Worm (Caenorhabditis elegans) whole organism, L4 larva: ENCODE results near the gene F35G12.7.

Experiments used
- D1046.2 ChIP-seq: fragments of 200-800 bp; sonication (Bioruptor generic); IDR thresholded peaks from 2 replicates; pipeline ENCODE4 v1.3.6; 2022; ENCODE audit warnings: missing genetic modification characterization, missing compliant biosample characterization
- F10B5.3 ChIP-seq: sonication (generic microtip); optimal IDR thresholded peaks from 2 replicates; lab custom pipeline; 2016; ENCODE audit warnings: mild to moderate bottlenecking, missing genetic modification characterization, missing compliant biosample characterization
- F44E2.7 ChIP-seq: fragments of 200-800 bp; sonication (Bioruptor generic); IDR thresholded peaks from 2 replicates; pipeline ENCODE4 v2.1.2; 2022; ENCODE audit warnings: missing genetic modification characterization, missing compliant biosample characterization
- F49E8.2 ChIP-seq: sonication (generic microtip); optimal IDR thresholded peaks from 2 replicates; lab custom pipeline; 2016; ENCODE audit warnings: missing compliant biosample characterization, mild to moderate bottlenecking, missing genetic modification characterization, borderline replicate concordance
- T20F7.1 ChIP-seq: fragments of 200-800 bp; sonication (Bioruptor generic); optimal IDR thresholded peaks from 2 replicates; lab custom pipeline; 2018; ENCODE audit warnings: mild to moderate bottlenecking, missing genetic modification characterization, missing compliant biosample characterization
- Y48G9A.11 ChIP-seq: fragments of 200-800 bp; sonication (Bioruptor generic); IDR thresholded peaks from 2 replicates; pipeline ENCODE4 v1.3.6; 2022; ENCODE audit warnings: missing genetic modification reagents, missing genetic modification characterization, missing compliant biosample characterization
- Y5F2A.4 ChIP-seq: fragments of 200-800 bp; sonication (Bioruptor generic); optimal IDR thresholded peaks from 2 replicates; lab custom pipeline; 2018; ENCODE audit warnings: mild to moderate bottlenecking, missing genetic modification characterization, missing compliant biosample characterization
- arid-1 ChIP-seq: fragments of 200-800 bp; sonication (Bioruptor generic); conservative IDR thresholded peaks from 2 replicates; pipeline ENCODE4 v1.3.6; 2022; ENCODE audit warnings: missing genetic modification reagents, missing genetic modification characterization, missing compliant biosample characterization
- ceh-28 ChIP-seq: fragments of 150-350 bp; optimal IDR thresholded peaks from 2 replicates; lab custom pipeline; 2014; ENCODE audit warnings: missing biosample characterization, missing genetic modification reagents, missing genetic modification characterization
- ceh-62 ChIP-seq: sonication (generic microtip); optimal IDR thresholded peaks from 2 replicates; lab custom pipeline; 2017; ENCODE audit warnings: missing biosample characterization, missing genetic modification characterization
- ces-1 ChIP-seq: fragments of 150-350 bp; sonication (generic microtip); optimal IDR thresholded peaks from 4 replicates; lab custom pipeline; 2014; ENCODE audit warnings: missing biosample characterization, missing genetic modification reagents, missing genetic modification characterization
- ctbp-1 ChIP-seq: fragments of 200-800 bp; sonication (Bioruptor generic); IDR thresholded peaks from 2 replicates; pipeline ENCODE4 v1.3.6; 2022; ENCODE audit warnings: missing genetic modification reagents, missing genetic modification characterization, missing compliant biosample characterization
- daf-12 ChIP-seq: fragments of 150-350 bp; optimal IDR thresholded peaks from 2 replicates; lab custom pipeline; 2014; ENCODE audit warnings: missing biosample characterization, missing genetic modification reagents, missing genetic modification characterization
- daf-8 ChIP-seq: fragments of 200-800 bp; sonication (Bioruptor generic); IDR thresholded peaks from 2 replicates; pipeline ENCODE4 v1.3.6; 2022; ENCODE audit warnings: missing genetic modification characterization, missing compliant biosample characterization
- dmd-6 ChIP-seq: fragments of 200-800 bp; sonication (Bioruptor generic); IDR thresholded peaks from 2 replicates; pipeline ENCODE4 v1.3.6; 2022; ENCODE audit warnings: missing genetic modification reagents, missing genetic modification characterization, missing compliant biosample characterization
- dmd-9 ChIP-seq: fragments of 200-800 bp; sonication (Bioruptor generic); IDR thresholded peaks from 2 replicates; pipeline ENCODE4 v1.3.6; 2022; ENCODE audit warnings: missing genetic modification reagents, missing genetic modification characterization, missing compliant biosample characterization
- egl-27 ChIP-seq: sonication (generic microtip); optimal IDR thresholded peaks from 3 replicates; lab custom pipeline; 2017; ENCODE audit warnings: missing biosample characterization, missing genetic modification reagents, missing genetic modification characterization
- egl-43 ChIP-seq: fragments of 200-800 bp; sonication (Bioruptor generic); IDR thresholded peaks from 2 replicates; pipeline ENCODE4 v1.3.6; 2022; ENCODE audit warnings: missing genetic modification reagents, missing genetic modification characterization, missing compliant biosample characterization
- fkh-10 ChIP-seq: fragments of 150-350 bp; optimal IDR thresholded peaks from 2 replicates; lab custom pipeline; 2014; ENCODE audit warnings: missing biosample characterization, missing genetic modification reagents, missing genetic modification characterization
- fos-1 ChIP-seq: fragments of 150-350 bp; optimal IDR thresholded peaks from 2 replicates; lab custom pipeline; 2014; ENCODE audit warnings: missing biosample characterization, missing genetic modification characterization
- hlh-11 ChIP-seq: fragments of 200-800 bp; sonication (Bioruptor generic); optimal IDR thresholded peaks from 2 replicates; lab custom pipeline; 2018; ENCODE audit warnings: mild to moderate bottlenecking, missing genetic modification characterization, missing compliant biosample characterization
- hlh-30 ChIP-seq: sonication (generic microtip); optimal IDR thresholded peaks from 2 replicates; lab custom pipeline; 2017; ENCODE audit warnings: antibody characterized with exemption, mild to moderate bottlenecking, missing genetic modification characterization, missing compliant biosample characterization; ENCODE audit not compliant: insufficient read depth
- jun-1 ChIP-seq: fragments of 150-350 bp; optimal IDR thresholded peaks from 2 replicates; lab custom pipeline; 2014; ENCODE audit warnings: missing biosample characterization, missing genetic modification reagents, missing genetic modification characterization
- lim-7 ChIP-seq: fragments of 200-800 bp; sonication (Bioruptor generic); IDR thresholded peaks from 2 replicates; pipeline ENCODE4 v1.3.6; 2022; ENCODE audit warnings: missing genetic modification characterization, missing compliant biosample characterization
- lin-1 ChIP-seq: fragments of 200-800 bp; sonication (Bioruptor generic); IDR thresholded peaks from 2 replicates; pipeline ENCODE4 v1.3.6; 2022; ENCODE audit warnings: missing genetic modification reagents, missing genetic modification characterization, missing compliant biosample characterization
- lin-13 ChIP-seq: fragments of 150-350 bp; optimal IDR thresholded peaks from 2 replicates; lab custom pipeline; 2014; ENCODE audit warnings: missing biosample characterization, missing genetic modification reagents, missing genetic modification characterization
- lin-15B ChIP-seq: fragments of 150-350 bp; sonication (generic microtip); optimal IDR thresholded peaks from 3 replicates; lab custom pipeline; 2014; ENCODE audit warnings: missing biosample characterization, missing genetic modification characterization
- lin-38 ChIP-seq: fragments of 200-800 bp; sonication (Bioruptor generic); IDR thresholded peaks from 2 replicates; pipeline ENCODE4 v1.3.6; 2022; ENCODE audit warnings: missing genetic modification reagents, missing genetic modification characterization, missing compliant biosample characterization
- lin-39 ChIP-seq: fragments of 150-350 bp; optimal IDR thresholded peaks from 2 replicates; lab custom pipeline; 2014; ENCODE audit warnings: missing biosample characterization, missing genetic modification reagents, missing genetic modification characterization
- lir-3 ChIP-seq: sonication (generic microtip); optimal IDR thresholded peaks from 2 replicates; lab custom pipeline; 2016; ENCODE audit warnings: mild to moderate bottlenecking, missing genetic modification characterization, missing compliant biosample characterization
- lsy-2 ChIP-seq, 2 experiments: fragments of 150-350 bp in 1 of 2; sonication (generic microtip) in 1 of 2; optimal IDR thresholded peaks; 2 replicates each; lab custom pipeline; 2014 to 2017; ENCODE audit warnings: missing biosample characterization in 2 of 2, missing genetic modification characterization in 2 of 2
- mdl-1 ChIP-seq, 2 experiments: fragments of 150-350 bp in 1 of 2; sonication (generic microtip) in 1 of 2; optimal IDR thresholded peaks; 2 replicates each; lab custom pipeline; 2014 to 2017; ENCODE audit warnings: missing biosample characterization in 2 of 2, missing genetic modification characterization in 2 of 2
- mdt-29 ChIP-seq: fragments of 200-800 bp; sonication (Bioruptor generic); IDR thresholded peaks from 2 replicates; pipeline ENCODE4 v1.3.6; 2022; ENCODE audit warnings: missing genetic modification reagents, missing genetic modification characterization, missing compliant biosample characterization
- mes-2 ChIP-seq: sonication (generic microtip); optimal IDR thresholded peaks from 2 replicates; lab custom pipeline; 2016; ENCODE audit warnings: missing genotype, mild to moderate bottlenecking, missing genetic modification characterization, missing compliant biosample characterization; ENCODE audit not compliant: poor library complexity, severe bottlenecking
- mxl-2 ChIP-seq: fragments of 200-800 bp; sonication (Bioruptor generic); conservative IDR thresholded peaks from 2 replicates; pipeline ENCODE4 v1.3.6; 2022; ENCODE audit warnings: missing genetic modification reagents, missing genetic modification characterization, missing compliant biosample characterization
- nhr-10 ChIP-seq: fragments of 150-350 bp; optimal IDR thresholded peaks from 2 replicates; lab custom pipeline; 2014; ENCODE audit warnings: missing biosample characterization, missing genetic modification characterization
- nhr-102 ChIP-seq: sonication (generic microtip); optimal IDR thresholded peaks from 2 replicates; lab custom pipeline; 2016; ENCODE audit warnings: mild to moderate bottlenecking, missing genetic modification characterization, moderate library complexity, missing compliant biosample characterization
- nhr-237 ChIP-seq: sonication (generic microtip); optimal IDR thresholded peaks from 2 replicates; lab custom pipeline; 2017; ENCODE audit warnings: missing biosample characterization, missing genetic modification characterization
- nhr-28 ChIP-seq: fragments of 150-350 bp; optimal IDR thresholded peaks from 2 replicates; lab custom pipeline; 2014; ENCODE audit warnings: missing biosample characterization, missing genetic modification characterization
- nhr-42 ChIP-seq: fragments of 200-800 bp; sonication (Bioruptor generic); IDR thresholded peaks from 2 replicates; pipeline ENCODE4 v1.3.6; 2022; ENCODE audit warnings: missing genetic modification characterization, missing compliant biosample characterization
- nhr-76 ChIP-seq: fragments of 150-350 bp; optimal IDR thresholded peaks from 2 replicates; lab custom pipeline; 2014; ENCODE audit warnings: missing biosample characterization, missing genetic modification characterization
- pqm-1 ChIP-seq: sonication (generic microtip); optimal IDR thresholded peaks from 2 replicates; lab custom pipeline; 2017; ENCODE audit warnings: missing biosample characterization, missing genetic modification characterization
- saeg-2 ChIP-seq: fragments of 200-800 bp; sonication (Bioruptor generic); IDR thresholded peaks from 2 replicates; pipeline ENCODE4 v1.3.6; 2022; ENCODE audit warnings: missing genetic modification reagents, missing genetic modification characterization, missing compliant biosample characterization
- sdz-12 ChIP-seq: fragments of 200-800 bp; sonication (Bioruptor generic); optimal IDR thresholded peaks from 2 replicates; lab custom pipeline; 2018; ENCODE audit warnings: mild to moderate bottlenecking, missing genetic modification characterization, missing compliant biosample characterization
- snpc-1.2 ChIP-seq: fragments of 200-800 bp; sonication (Bioruptor generic); IDR thresholded peaks from 2 replicates; pipeline ENCODE4 v1.3.6; 2022; ENCODE audit warnings: missing genetic modification reagents, missing genetic modification characterization, missing compliant biosample characterization
- snpc-4 ChIP-seq: fragments of 150-350 bp; optimal IDR thresholded peaks from 2 replicates; lab custom pipeline; 2014; ENCODE audit warnings: missing biosample characterization, missing genetic modification characterization
- tra-1 ChIP-seq: fragments of 200-800 bp; sonication (Bioruptor generic); IDR thresholded peaks from 2 replicates; pipeline ENCODE4 v1.3.6; 2022; ENCODE audit warnings: missing genetic modification reagents, missing genetic modification characterization, missing compliant biosample characterization
- vab-7 ChIP-seq: fragments of 200-800 bp; sonication (Bioruptor generic); IDR thresholded peaks from 2 replicates; pipeline ENCODE4 v1.3.6; 2022; ENCODE audit warnings: missing genetic modification reagents, missing genetic modification characterization, missing compliant biosample characterization
- zfp-3 ChIP-seq: fragments of 200-800 bp; sonication (Bioruptor generic); conservative IDR thresholded peaks from 2 replicates; pipeline ENCODE4 v1.3.6; 2022; ENCODE audit warnings: missing genetic modification reagents, missing genetic modification characterization, missing compliant biosample characterization
- zip-11 ChIP-seq: fragments of 200-800 bp; sonication (Bioruptor generic); IDR thresholded peaks from 2 replicates; pipeline ENCODE4 v1.3.6; 2022; ENCODE audit warnings: missing genetic modification characterization, missing compliant biosample characterization
- ztf-11 ChIP-seq: fragments of 150-350 bp; optimal IDR thresholded peaks from 2 replicates; lab custom pipeline; 2014; ENCODE audit warnings: missing biosample characterization, missing genetic modification characterization
- ztf-7 ChIP-seq: fragments of 150-350 bp; optimal IDR thresholded peaks from 2 replicates; lab custom pipeline; 2014; ENCODE audit warnings: missing biosample characterization, missing genetic modification characterization

The F35G12.7 gene

ce11 chrIII:4551963-4552362 is 35.2 kb downstream of the F35G12.7 start (continued):
- peak; percentile 56; the same call in 1 of the 2 replicates for TF ChIP-seq arid-1 (GFP tag; lab: Robert Waterston, UW)
- TF ChIP-seq egl-27 = no peak
- no peak for TF ChIP-seq jun-1 (tag; lab: Kevin White, UChicago)
- peak; percentile 65; the same call in 1 of the 2 replicates for TF ChIP-seq ctbp-1
- no peak for TF ChIP-seq lin-15B (tag; lab: Kevin White, UChicago)
- peak; percentile 93 for TF ChIP-seq hlh-30 (tag; lab: Kevin White, UChicago)
- TF ChIP-seq nhr-237 = no peak
- TF ChIP-seq nhr-102 = no peak
- TF ChIP-seq egl-43 = peak; percentile 22; the same call in 1 of the 2 replicates
- no peak for TF ChIP-seq ztf-7 (tag; lab: Kevin White, UChicago)
- TF ChIP-seq nhr-28 = peak; percentile 91
- TF ChIP-seq saeg-2 (GFP tag; lab: Robert Waterston, UW) = no peak
- no peak for TF ChIP-seq nhr-42 (GFP tag; lab: Robert Waterston, UW)
- TF ChIP-seq daf-12 = no peak
- TF ChIP-seq mxl-2 (GFP tag; lab: Robert Waterston, UW) = no peak
- peak; percentile 56 for TF ChIP-seq mes-2 (tag; lab: Kevin White, UChicago)
- TF ChIP-seq fkh-10 = peak; percentile 31
- no peak for TF ChIP-seq F49E8.2
- peak; percentile 51 for TF ChIP-seq lin-38 (GFP tag; lab: Robert Waterston, UW)
- no peak for TF ChIP-seq zip-11 (GFP tag; lab: Robert Waterston, UW)
- no peak for TF ChIP-seq snpc-4
- TF ChIP-seq hlh-11 = peak; percentile 95
- peak; percentile 49 to 78 for TF ChIP-seq lsy-2 (tag; optimal IDR thresholded peaks at IDR 0.05; lab: Kevin White, UChicago)
- no peak for TF ChIP-seq fos-1 (tag; lab: Kevin White, UChicago)
- no peak for TF ChIP-seq ces-1
- no peak for TF ChIP-seq F10B5.3 (tag; lab: Kevin White, UChicago)
- no peak for TF ChIP-seq daf-8
- TF ChIP-seq Y5F2A.4 (GFP tag; lab: Kevin White, UChicago) = no peak
- TF ChIP-seq mdt-29 (GFP tag; lab: Robert Waterston, UW) = no peak
- TF ChIP-seq zfp-3 (GFP tag; lab: Robert Waterston, UW) = no peak
- no peak for TF ChIP-seq ztf-11
- TF ChIP-seq snpc-1.2 (GFP tag; lab: Robert Waterston, UW) = no peak
- no peak for TF ChIP-seq lim-7 (GFP tag; lab: Robert Waterston, UW)
- TF ChIP-seq ceh-62 (tag; lab: Kevin White, UChicago) = no peak
- no peak for TF ChIP-seq dmd-9
- TF ChIP-seq lir-3 (tag; lab: Kevin White, UChicago) = no peak
- TF ChIP-seq nhr-10 (tag; lab: Kevin White, UChicago) = no peak
- TF ChIP-seq sdz-12 (GFP tag; lab: Kevin White, UChicago) = no peak
- no peak for TF ChIP-seq D1046.2
- TF ChIP-seq T20F7.1 = peak; percentile 35
- TF ChIP-seq lin-39 = no peak
- 0 out of 2 replicates have a peak, but pooled peaks have one; percentile 31 for TF ChIP-seq vab-7 (GFP tag; lab: Robert Waterston, UW)
- TF ChIP-seq dmd-6 (GFP tag; lab: Robert Waterston, UW) = peak; percentile 89
- 0 out of 2 replicates have a peak, but pooled peaks have one; percentile 34 for TF ChIP-seq tra-1 (GFP tag; lab: Robert Waterston, UW)
- TF ChIP-seq mdl-1 (tag; optimal IDR thresholded peaks at IDR 0.05; lab: Kevin White, UChicago) = peak; percentile 30 to 84
- no peak for TF ChIP-seq nhr-76
- no peak for TF ChIP-seq F44E2.7 (GFP tag; lab: Robert Waterston, UW)
- peak; percentile 38 for TF ChIP-seq ceh-28 (tag; lab: Kevin White, UChicago)
- no peak for TF ChIP-seq Y48G9A.11 (GFP tag; lab: Robert Waterston, UW)
- peak; percentile 74 for TF ChIP-seq lin-13 (GFP tag; lab: Kevin White, UChicago)
- peak; percentile 71 for TF ChIP-seq pqm-1
- TF ChIP-seq lin-1 (GFP tag; lab: Robert Waterston, UW) = peak; percentile 30; the same call in 1 of the 2 replicates
